Worm (Caenorhabditis elegans): ENCODE measurements around the gene C41H7.2.
A peak's percentile ranks its signal among the peaks of the same experiment; 100 is the strongest.

Gene C41H7.2

ce11 chrII:2987122-2987556 is 27.5 kb upstream of the C41H7.2 start (continued):
- TF ChIP-seq unc-39 (tag; optimal IDR thresholded peaks at IDR 0.05) = no peak
- no peak for TF ChIP-seq hlh-30 (tag; optimal IDR thresholded peaks at IDR 0.05; ENCODE audit: insufficient read depth)
- no peak for TF ChIP-seq ama-1 (optimal IDR thresholded peaks at IDR 0.05)
- TF ChIP-seq dmd-8 (GFP tag; IDR thresholded peaks at IDR 0.05) = no peak
- peak; percentile 14 for TF ChIP-seq lin-13 (GFP tag; optimal IDR thresholded peaks at IDR 0.05)
- TF ChIP-seq sdz-12 (GFP tag; optimal IDR thresholded peaks at IDR 0.05) = peak; percentile 41
- no peak for TF ChIP-seq ces-1 (GFP tag; optimal IDR thresholded peaks at IDR 0.05)
- TF ChIP-seq dve-1 (tag; optimal IDR thresholded peaks at IDR 0.05; ENCODE audit: insufficient read depth) = no peak
- peak; percentile 14 for TF ChIP-seq mep-1 (tag; optimal IDR thresholded peaks at IDR 0.05)
- no peak for TF ChIP-seq nhr-6 (tag; optimal IDR thresholded peaks at IDR 0.05)
- no peak for TF ChIP-seq ceh-82 (tag; optimal IDR thresholded peaks at IDR 0.05)
- TF ChIP-seq egl-43 (GFP tag; IDR thresholded peaks at IDR 0.05) = peak; percentile 75
- TF ChIP-seq hlh-11 (tag; optimal IDR thresholded peaks at IDR 0.05) = peak; percentile 38
- TF ChIP-seq spr-1 (tag; optimal IDR thresholded peaks at IDR 0.05) = no peak
- peak; percentile 41; the same call in 1 of the 2 replicates for TF ChIP-seq hmg-1.1 (GFP tag; IDR thresholded peaks at IDR 0.05)

- TF ChIP-seq spr-1 (tag; optimal IDR thresholded peaks at IDR 0.05) = no peak
- no peak for TF ChIP-seq R02D3.7 (tag; optimal IDR thresholded peaks at IDR 0.05)
- no peak for TF ChIP-seq nhr-11 (tag; optimal IDR thresholded peaks at IDR 0.05)
- no peak for TF ChIP-seq nhr-76 (tag; optimal IDR thresholded peaks at IDR 0.05)
- TF ChIP-seq set-16 (GFP tag; IDR thresholded peaks at IDR 0.05) = peak; percentile 93
- TF ChIP-seq nhr-41 (GFP tag; IDR thresholded peaks at IDR 0.05) = 0 out of 2 replicates have a peak, but pooled peaks have one; percentile 26
- no peak for TF ChIP-seq ceh-62 (tag; optimal IDR thresholded peaks at IDR 0.05)
- TF ChIP-seq Y105C5A.15 (GFP tag; IDR thresholded peaks at IDR 0.05) = no peak
- no peak for TF ChIP-seq attf-4 (tag; optimal IDR thresholded peaks at IDR 0.05)
- peak; percentile 27; the same call in 1 of the 2 replicates for TF ChIP-seq ctbp-1 (GFP tag; IDR thresholded peaks at IDR 0.05)
- peak; percentile 73 for TF ChIP-seq dmd-6 (GFP tag; IDR thresholded peaks at IDR 0.05)
- TF ChIP-seq hlh-11 (tag; optimal IDR thresholded peaks at IDR 0.05) = peak; percentile 71
- no peak for TF ChIP-seq zfp-3 (GFP tag; conservative IDR thresholded peaks at IDR 0.05)
- TF ChIP-seq lim-7 (GFP tag; IDR thresholded peaks at IDR 0.05) = no peak
- no peak for TF ChIP-seq zip-11 (GFP tag; IDR thresholded peaks at IDR 0.05)
- TF ChIP-seq mes-2 (tag; optimal IDR thresholded peaks at IDR 0.05; ENCODE audit: poor library complexity, severe bottlenecking) = peak; percentile 61
- TF ChIP-seq skn-1 (tag; optimal IDR thresholded peaks at IDR 0.05) = no peak
- peak; percentile 49 for TF ChIP-seq hlh-30 (tag; optimal IDR thresholded peaks at IDR 0.05; ENCODE audit: insufficient read depth)
- TF ChIP-seq pha-4 (GFP tag; IDR thresholded peaks at IDR 0.05) = no peak
- TF ChIP-seq pha-4 (tag; optimal IDR thresholded peaks at IDR 0.05) = no peak
- peak; percentile 55; the same call in 1 of the 2 replicates for TF ChIP-seq tra-1 (GFP tag; IDR thresholded peaks at IDR 0.05)
- TF ChIP-seq lin-15B (tag; optimal IDR thresholded peaks at IDR 0.05) = no peak
- TF ChIP-seq nhr-42 (GFP tag; IDR thresholded peaks at IDR 0.05) = no peak
- peak; percentile 56 for TF ChIP-seq mxl-3 (GFP tag; optimal IDR thresholded peaks at IDR 0.05)
- peak; percentile 17 for TF ChIP-seq nhr-28 (tag; optimal IDR thresholded peaks at IDR 0.05)
- no peak for TF ChIP-seq F44E2.7 (GFP tag; IDR thresholded peaks at IDR 0.05)
- no peak for TF ChIP-seq zag-1 (tag; optimal IDR thresholded peaks at IDR 0.05)
- no peak for TF ChIP-seq nhr-6 (tag; optimal IDR thresholded peaks at IDR 0.05)
- no peak for TF ChIP-seq ama-1 (optimal IDR thresholded peaks at IDR 0.05)
- TF ChIP-seq mxl-2 (GFP tag; conservative IDR thresholded peaks at IDR 0.05) = no peak
- no peak for TF ChIP-seq zip-2 (tag; optimal IDR thresholded peaks at IDR 0.05)
- TF ChIP-seq unc-62 (GFP tag; optimal IDR thresholded peaks at IDR 0.05 in 1 of 2) = peak in 1 of 2 experiments; percentile 1
- TF ChIP-seq unc-62 (tag; optimal IDR thresholded peaks at IDR 0.05) = no peak
- no peak for TF ChIP-seq ZK546.5 (tag; optimal IDR thresholded peaks at IDR 0.05)
- no peak for TF ChIP-seq ztf-11 (tag; optimal IDR thresholded peaks at IDR 0.05)
- peak; percentile 52 for TF ChIP-seq rbr-2 (tag; optimal IDR thresholded peaks at IDR 0.05)
- TF ChIP-seq lin-13 (GFP tag; optimal IDR thresholded peaks at IDR 0.05) = no peak
- peak; percentile 33; the same call in 1 of the 2 replicates for TF ChIP-seq T26A8.4 (GFP tag; IDR thresholded peaks at IDR 0.05)
- peak; percentile 8 for TF ChIP-seq dpl-1 (GFP tag; optimal IDR thresholded peaks at IDR 0.05)
- no peak for TF ChIP-seq jun-1 (tag; optimal IDR thresholded peaks at IDR 0.05)
- no peak for TF ChIP-seq php-3 (GFP tag; IDR thresholded peaks at IDR 0.05)
- TF ChIP-seq nhr-111 (GFP tag; optimal IDR thresholded peaks at IDR 0.05) = no peak
Measured at ce11 chrII:2987854-2988350, 26.7 kb upstream of the C41H7.2 start, which contains the start of gene lido-7. Gene lido-7, plus strand, starts transcription at chrII:2988300.

Measured in whole organism, L4 larva.